Fruit fly (Drosophila melanogaster) whole organism, embryonic: ENCODE data around the gene CG13137.
A peak's percentile ranks its signal among the peaks of the same experiment; 100 is the strongest.

Source experiments
- BEAF-32 ChIP-seq: fragments of 200-800 bp; sonication (Bioruptor generic); optimal IDR thresholded peaks from 3 replicates; lab custom pipeline; 2017; ENCODE audit warnings: missing biosample characterization, missing genetic modification characterization, mild to moderate bottlenecking, moderate library complexity, missing genetic modification reagents
- CG10274 ChIP-seq: fragments of 200-800 bp; sonication (Bioruptor generic); optimal IDR thresholded peaks from 3 replicates; lab custom pipeline; 2017; ENCODE audit warnings: missing biosample characterization, mild to moderate bottlenecking, missing genetic modification characterization
- CG10959 ChIP-seq: fragments of 200-800 bp; sonication (Bioruptor generic); IDR thresholded peaks from 2 replicates; pipeline ENCODE4 v1.3.6; 2022; ENCODE audit warnings: missing biosample characterization, missing genetic modification characterization
- CG12659 ChIP-seq: fragments of 200-800 bp; sonication (Bioruptor generic); optimal IDR thresholded peaks from 3 replicates; lab custom pipeline; 2017; ENCODE audit warnings: mild to moderate bottlenecking, missing biosample characterization, missing genetic modification reagents, missing genetic modification characterization
- CG13123 ChIP-seq: fragments of 200-800 bp; sonication (Bioruptor generic); optimal IDR thresholded peaks from 2 replicates; lab custom pipeline; 2016; ENCODE audit warnings: missing biosample characterization, missing genetic modification characterization
- CG13296 ChIP-seq: fragments of 200-800 bp; sonication (Bioruptor generic); optimal IDR thresholded peaks from 3 replicates; lab custom pipeline; 2018; ENCODE audit warnings: missing biosample characterization, mild to moderate bottlenecking, missing genetic modification characterization
- CG13775 ChIP-seq: fragments of 200-800 bp; sonication (Bioruptor generic); optimal IDR thresholded peaks from 3 replicates; lab custom pipeline; 2017; ENCODE audit warnings: missing biosample characterization, mild to moderate bottlenecking, missing genetic modification characterization
- CG1529 ChIP-seq: fragments of 200-800 bp; sonication (Bioruptor generic); optimal IDR thresholded peaks from 3 replicates; lab custom pipeline; 2018; ENCODE audit warnings: missing biosample characterization, missing genetic modification characterization
- CG1603 ChIP-seq: fragments of 200-800 bp; sonication (Bioruptor generic); optimal IDR thresholded peaks from 2 replicates; lab custom pipeline; 2019; ENCODE audit warnings: missing biosample characterization, mild to moderate bottlenecking, missing genetic modification characterization, moderate library complexity
- CG17802 ChIP-seq: fragments of 200-800 bp; sonication (Bioruptor generic); optimal IDR thresholded peaks from 2 replicates; lab custom pipeline; 2018; ENCODE audit warnings: missing biosample characterization, mild to moderate bottlenecking, missing genetic modification characterization, moderate library complexity
- CG2116 ChIP-seq: fragments of 200-800 bp; sonication (Bioruptor generic); optimal IDR thresholded peaks from 3 replicates; lab custom pipeline; 2018; ENCODE audit warnings: missing biosample characterization, mild to moderate bottlenecking, missing genetic modification characterization
- CG30020 ChIP-seq: fragments of 200-800 bp; optimal IDR thresholded peaks from 2 replicates; lab custom pipeline; 2019; ENCODE audit warnings: missing biosample characterization, mild to moderate bottlenecking, missing genetic modification characterization, moderate library complexity
- CG34422 ChIP-seq: fragments of 200-800 bp; sonication (Bioruptor generic); IDR thresholded peaks from 3 replicates; pipeline ENCODE4 v1.3.6; 2022; ENCODE audit warnings: missing biosample characterization, missing genetic modification characterization
- CG3838 ChIP-seq: fragments of 200-800 bp; sonication (Bioruptor generic); optimal IDR thresholded peaks from 3 replicates; lab custom pipeline; 2016; ENCODE audit warnings: missing biosample characterization, missing genetic modification characterization
- CG3995 ChIP-seq: fragments of 200-800 bp; sonication (Bioruptor generic); optimal IDR thresholded peaks from 3 replicates; lab custom pipeline; 2016; ENCODE audit warnings: missing biosample characterization, missing genetic modification characterization
- CG42726 ChIP-seq: fragments of 200-800 bp; sonication (Bioruptor generic); IDR thresholded peaks from 2 replicates; pipeline ENCODE4 v1.3.6; 2022; ENCODE audit warnings: missing biosample characterization, missing genetic modification characterization; ENCODE audit not compliant: partially characterized antibody
- CG4617 ChIP-seq: fragments of 200-800 bp; sonication (Bioruptor generic); optimal IDR thresholded peaks from 3 replicates; lab custom pipeline; 2016; ENCODE audit warnings: missing biosample characterization, missing genetic modification characterization, borderline replicate concordance
- CG4707 ChIP-seq: fragments of 200-800 bp; sonication (Bioruptor generic); optimal IDR thresholded peaks from 2 replicates; lab custom pipeline; 2018; ENCODE audit warnings: missing biosample characterization, mild to moderate bottlenecking, missing genetic modification characterization, moderate library complexity
- CG7357 ChIP-seq: fragments of 200-800 bp; sonication (Bioruptor generic); IDR thresholded peaks from 3 replicates; pipeline ENCODE4 v1.3.6; 2022; ENCODE audit warnings: missing biosample characterization, missing genetic modification characterization
- CG8359 ChIP-seq: fragments of 200-800 bp; sonication (Bioruptor generic); optimal IDR thresholded peaks from 2 replicates; lab custom pipeline; 2017; ENCODE audit warnings: missing biosample characterization, mild to moderate bottlenecking, missing genetic modification characterization, borderline replicate concordance
- CG8924 ChIP-seq: fragments of 200-800 bp; optimal IDR thresholded peaks from 3 replicates; lab custom pipeline; 2019; ENCODE audit warnings: missing biosample characterization, mild to moderate bottlenecking, missing genetic modification characterization, moderate library complexity
- CG9797 ChIP-seq: fragments of 200-800 bp; sonication (Bioruptor generic); optimal IDR thresholded peaks from 3 replicates; lab custom pipeline; 2018; ENCODE audit warnings: missing biosample characterization, mild to moderate bottlenecking, missing genetic modification characterization
- Doc2 ChIP-seq: fragments of 200-800 bp; sonication (Bioruptor generic); IDR thresholded peaks from 2 replicates; pipeline ENCODE4 v1.3.6; 2022; ENCODE audit warnings: missing biosample characterization, missing genetic modification characterization
- Dp ChIP-seq: fragments of 200-800 bp; sonication (Bioruptor generic); optimal IDR thresholded peaks from 2 replicates; lab custom pipeline; 2018; ENCODE audit warnings: missing biosample characterization, mild to moderate bottlenecking, missing genetic modification characterization, moderate library complexity
- E2f2 ChIP-seq: fragments of 200-800 bp; sonication (Bioruptor generic); IDR thresholded peaks from 2 replicates; pipeline ENCODE4 v1.3.6; 2022; ENCODE audit warnings: missing biosample characterization, missing genetic modification characterization
- Ets97D ChIP-seq: fragments of 200-800 bp; sonication (Bioruptor generic); optimal IDR thresholded peaks from 3 replicates; lab custom pipeline; 2016; ENCODE audit warnings: missing biosample characterization, missing genetic modification characterization
- Jarid2 ChIP-seq: fragments of 200-800 bp; sonication (Bioruptor generic); optimal IDR thresholded peaks from 3 replicates; lab custom pipeline; 2017; ENCODE audit warnings: mild to moderate bottlenecking, missing biosample characterization, missing genetic modification reagents, missing genetic modification characterization
- MBD-R2 ChIP-seq: fragments of 200-800 bp; sonication (Bioruptor generic); IDR thresholded peaks from 2 replicates; pipeline ENCODE4 v1.3.6; 2022; ENCODE audit warnings: missing biosample characterization, missing genetic modification characterization
- MESR4 ChIP-seq: fragments of 200-800 bp; sonication (Bioruptor generic); optimal IDR thresholded peaks from 2 replicates; lab custom pipeline; 2018; ENCODE audit warnings: missing biosample characterization, mild to moderate bottlenecking, missing genetic modification characterization, moderate library complexity
- Myb ChIP-seq: fragments of 200-800 bp; sonication (Bioruptor generic); optimal IDR thresholded peaks from 2 replicates; lab custom pipeline; 2016; ENCODE audit warnings: missing biosample characterization, missing genetic modification characterization
- Nf-YC ChIP-seq: fragments of 200-800 bp; optimal IDR thresholded peaks from 3 replicates; lab custom pipeline; 2019; ENCODE audit warnings: missing biosample characterization, mild to moderate bottlenecking, missing genetic modification characterization, moderate library complexity
- YL-1 ChIP-seq: fragments of 200-800 bp; sonication (Bioruptor generic); optimal IDR thresholded peaks from 3 replicates; lab custom pipeline; 2017; ENCODE audit warnings: missing biosample characterization, mild to moderate bottlenecking, missing genetic modification characterization
- amos ChIP-seq: fragments of 200-800 bp; sonication (Bioruptor generic); IDR thresholded peaks from 2 replicates; pipeline ENCODE4 v1.3.6; 2022; ENCODE audit warnings: missing biosample characterization, missing genetic modification characterization; ENCODE audit not compliant: partially characterized antibody
- ase ChIP-seq: fragments of 200-800 bp; sonication (Bioruptor generic); IDR thresholded peaks from 3 replicates; pipeline ENCODE4 v1.3.6; 2022; ENCODE audit warnings: missing biosample characterization, missing genetic modification characterization
- cg ChIP-seq: fragments of 200-800 bp; sonication (Bioruptor generic); optimal IDR thresholded peaks from 3 replicates; lab custom pipeline; 2019; ENCODE audit warnings: missing biosample characterization, mild to moderate bottlenecking, missing genetic modification characterization, moderate library complexity
- ci ChIP-seq: fragments of 200-800 bp; sonication (Bioruptor generic); IDR thresholded peaks from 3 replicates; pipeline ENCODE4 v1.3.6; 2022; ENCODE audit warnings: missing biosample characterization, missing genetic modification characterization
- gfzf ChIP-seq: fragments of 200-800 bp; sonication (Bioruptor generic); optimal IDR thresholded peaks from 2 replicates; lab custom pipeline; 2016; ENCODE audit warnings: missing biosample characterization, mild to moderate bottlenecking, missing genetic modification characterization, moderate library complexity
- grau ChIP-seq: fragments of 200-800 bp; optimal IDR thresholded peaks from 3 replicates; lab custom pipeline; 2019; ENCODE audit warnings: missing biosample characterization, mild to moderate bottlenecking, missing genetic modification characterization, moderate library complexity
- gsb ChIP-seq: fragments of 200-800 bp; sonication (Bioruptor generic); IDR thresholded peaks from 2 replicates; pipeline ENCODE4 v1.3.6; 2022; ENCODE audit warnings: missing biosample characterization, missing genetic modification characterization
- kni ChIP-seq: fragments of 200-800 bp; sonication (Bioruptor generic); optimal IDR thresholded peaks from 3 replicates; lab custom pipeline; 2017; ENCODE audit warnings: mild to moderate bottlenecking, missing biosample characterization, missing genetic modification reagents, missing genetic modification characterization
- knrl ChIP-seq: fragments of 200-800 bp; sonication (Bioruptor generic); IDR thresholded peaks from 3 replicates; pipeline ENCODE4 v1.3.6; 2022; ENCODE audit warnings: missing biosample characterization, missing genetic modification characterization; ENCODE audit not compliant: partially characterized antibody
- lbe ChIP-seq: fragments of 200-800 bp; sonication (Bioruptor generic); optimal IDR thresholded peaks from 2 replicates; lab custom pipeline; 2016; ENCODE audit warnings: missing biosample characterization, mild to moderate bottlenecking, missing genetic modification characterization
- phol ChIP-seq: fragments of 200-800 bp; sonication (Bioruptor generic); optimal IDR thresholded peaks from 3 replicates; lab custom pipeline; 2018; ENCODE audit warnings: missing biosample characterization, mild to moderate bottlenecking, missing genetic modification characterization, moderate library complexity
- pzg ChIP-seq: fragments of 200-800 bp; sonication (Bioruptor generic); optimal IDR thresholded peaks from 3 replicates; lab custom pipeline; 2018; ENCODE audit warnings: missing biosample characterization, mild to moderate bottlenecking, missing genetic modification characterization, moderate library complexity
- rib ChIP-seq: fragments of 200-800 bp; sonication (Bioruptor generic); IDR thresholded peaks from 2 replicates; pipeline ENCODE4 v1.3.6; 2022; ENCODE audit warnings: missing biosample characterization, missing genetic modification characterization
- sens ChIP-seq: fragments of 200-800 bp; sonication (Bioruptor generic); peaks from one replicate; lab custom pipeline; 2016; ENCODE audit warnings: missing biosample characterization, missing genetic modification characterization
- stwl ChIP-seq: fragments of 200-800 bp; sonication (Bioruptor generic); optimal IDR thresholded peaks from 3 replicates; lab custom pipeline; 2018; ENCODE audit warnings: missing biosample characterization, mild to moderate bottlenecking, missing genetic modification characterization, moderate library complexity
- trem ChIP-seq: fragments of 200-800 bp; optimal IDR thresholded peaks from 3 replicates; lab custom pipeline; 2019; ENCODE audit warnings: missing biosample characterization, mild to moderate bottlenecking, missing genetic modification characterization, moderate library complexity
- wek ChIP-seq: fragments of 200-800 bp; sonication (Bioruptor generic); optimal IDR thresholded peaks from 3 replicates; lab custom pipeline; 2018; ENCODE audit warnings: missing biosample characterization, mild to moderate bottlenecking, missing genetic modification characterization, moderate library complexity

Gene CG13137

DNA sequence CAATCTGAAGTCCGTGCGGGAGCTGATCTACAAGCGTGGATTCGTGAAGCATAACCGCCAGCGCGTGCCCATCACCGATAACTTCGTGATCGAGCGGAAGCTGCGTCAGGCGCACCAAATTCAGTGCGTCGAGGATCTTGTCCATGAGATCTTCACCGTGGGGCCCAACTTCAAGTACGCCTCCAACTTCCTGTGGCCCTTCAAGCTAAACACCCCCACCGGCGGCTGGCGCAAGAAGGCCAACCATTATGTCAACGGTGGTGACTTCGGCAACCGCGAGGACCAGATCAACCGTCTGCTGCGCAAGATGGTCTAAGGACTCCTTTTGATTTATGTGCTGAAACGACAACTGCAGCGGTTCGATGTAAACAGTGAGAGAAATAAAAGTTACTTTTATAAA is 29.2 kb downstream of the CG13137 start (continued):
- TF ChIP-seq rib (GFP tag; lab: Robert Waterston, UW) = no peak
- TF ChIP-seq CG42726 = no peak
- no peak for TF ChIP-seq CG4707 (GFP tag; lab: Kevin White, UChicago)
- TF ChIP-seq amos (GFP tag; lab: Robert Waterston, UW) = no peak
- TF ChIP-seq CG13296 (GFP tag; lab: Kevin White, UChicago) = no peak
- TF ChIP-seq knrl (GFP tag; lab: Robert Waterston, UW) = no peak
- TF ChIP-seq kni (GFP tag; lab: Kevin White, UChicago) = no peak
- TF ChIP-seq Doc2 (GFP tag; lab: Robert Waterston, UW) = no peak
- no peak for TF ChIP-seq ase (GFP tag; lab: Robert Waterston, UW)
- TF ChIP-seq CG3838 (GFP tag; lab: Kevin White, UChicago) = no peak
- TF ChIP-seq CG10274 (GFP tag; lab: Kevin White, UChicago) = no peak
- TF ChIP-seq Nf-YC (tag; lab: Kevin White, UChicago) = no peak
- TF ChIP-seq CG1529 (GFP tag; lab: Kevin White, UChicago) = no peak
- no peak for TF ChIP-seq CG13123 (GFP tag; lab: Kevin White, UChicago)
- no peak for TF ChIP-seq CG13775

DNA sequence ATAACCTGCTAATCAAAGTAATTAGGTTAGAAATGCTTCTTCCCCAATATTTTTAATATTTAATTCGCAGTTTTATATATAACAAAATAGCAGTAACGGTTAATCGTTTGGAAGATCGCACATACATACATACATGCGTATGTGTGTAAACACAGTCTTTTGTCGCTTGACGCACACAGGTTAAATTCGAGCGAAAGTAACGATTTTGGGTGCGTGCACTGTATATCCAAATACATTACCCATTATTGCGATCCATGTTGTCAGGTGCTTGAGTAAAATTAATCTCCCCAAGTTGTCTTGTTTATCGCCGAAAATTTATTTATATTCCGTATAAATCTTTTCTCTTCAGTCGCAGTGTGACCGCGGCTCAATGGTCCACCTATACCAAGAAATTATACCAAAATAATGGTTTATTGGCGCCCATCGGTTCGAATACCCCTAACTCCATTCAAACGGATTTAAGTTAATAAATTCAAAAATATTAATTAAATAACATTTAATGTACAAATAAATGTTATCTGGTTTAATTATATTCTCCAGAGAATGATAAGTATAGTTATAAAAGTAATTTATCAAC is 31.5 kb downstream of the CG13137 start, which contains the start of gene CG34159:
Gene CG34159, minus strand, starts transcription at position 385 of the 577 bp plus-strand sequence.
- TF ChIP-seq CG9797 (GFP tag; lab: Kevin White, UChicago) (peak; percentile 65), stwl (tag; lab: Kevin White, UChicago) (peak; percentile 40), pzg (peak; percentile 55), grau (tag; lab: Kevin White, UChicago) (peak; percentile 29), MBD-R2 (peak; percentile 46; the same call in 1 of the 2 replicates), CG17802 (peak; percentile 51), CG8359 (GFP tag; lab: Kevin White, UChicago) (no peak), CG8924 (tag; lab: Kevin White, UChicago) (peak; percentile 33), sens (GFP tag; lab: Kevin White, UChicago) (peak; percentile 56), ci (GFP tag; lab: Robert Waterston, UW) (no peak), CG12659 (GFP tag; lab: Kevin White, UChicago) (peak; percentile 62), MESR4 (GFP tag; lab: Kevin White, UChicago) (peak; percentile 90), CG4617 (peak; percentile 90), cg (GFP tag; lab: Kevin White, UChicago) (peak; percentile 81), E2f2 (GFP tag; lab: Robert Waterston, UW) (peak; percentile 68), CG34422 (GFP tag; lab: Robert Waterston, UW) (peak; percentile 56; the same call in 1 of the 3 replicates), CG2116 (peak; percentile 18), Jarid2 (GFP tag; lab: Kevin White, UChicago) (no peak), Ets97D (peak; percentile 7), BEAF-32 (GFP tag; lab: Kevin White, UChicago) (peak; percentile 9), Myb (GFP tag; lab: Kevin White, UChicago) (peak; percentile 56), lbe (peak; percentile 43), Dp (GFP tag; lab: Kevin White, UChicago) (peak; percentile 64), CG10959 (GFP tag; lab: Robert Waterston, UW) (no peak), CG30020 (tag; lab: Kevin White, UChicago) (peak; percentile 64), CG1603 (tag; lab: Kevin White, UChicago) (peak; percentile 17), gsb (GFP tag; lab: Robert Waterston, UW) (no peak), phol (no peak), CG3995 (GFP tag; lab: Kevin White, UChicago) (peak; percentile 40), wek (GFP tag; lab: Kevin White, UChicago) (peak; percentile 95), CG7357 (GFP tag; lab: Robert Waterston, UW) (no peak), gfzf (GFP tag; lab: Kevin White, UChicago) (peak; percentile 70), trem (tag; lab: Kevin White, UChicago) (peak; percentile 50), YL-1 (GFP tag; lab: Kevin White, UChicago) (peak; percentile 62)
